Worm (Caenorhabditis elegans) whole organism, L3 larva: ENCODE measurements around the gene ceh-14.

ENCODE experiments used
- ZK546.5 ChIP-seq: sonication (generic microtip); optimal IDR thresholded peaks from 2 replicates; lab custom pipeline; 2017; ENCODE audit warnings: missing biosample characterization, missing genetic modification characterization
- aly-2 ChIP-seq: fragments of 150-350 bp; optimal IDR thresholded peaks from 2 replicates; lab custom pipeline; 2014; ENCODE audit warnings: missing biosample characterization, missing genetic modification characterization
- ceh-16 ChIP-seq: sonication (generic microtip); optimal IDR thresholded peaks from 2 replicates; lab custom pipeline; 2017; ENCODE audit warnings: missing biosample characterization, missing genetic modification characterization
- ceh-28 ChIP-seq: fragments of 150-350 bp; optimal IDR thresholded peaks from 2 replicates; lab custom pipeline; 2014; ENCODE audit warnings: missing biosample characterization, missing genetic modification reagents, missing genetic modification characterization
- ceh-82 ChIP-seq: fragments of 150-350 bp; optimal IDR thresholded peaks from 2 replicates; lab custom pipeline; 2014; ENCODE audit warnings: missing biosample characterization, missing genetic modification characterization
- daf-12 ChIP-seq: fragments of 150-350 bp; optimal IDR thresholded peaks from 2 replicates; lab custom pipeline; 2014; ENCODE audit warnings: missing biosample characterization, missing genetic modification reagents, missing genetic modification characterization
- egl-5 ChIP-seq: fragments of 150-350 bp; optimal IDR thresholded peaks from 2 replicates; lab custom pipeline; 2017; ENCODE audit warnings: missing biosample characterization, missing genetic modification reagents, missing genetic modification characterization, inconsistent platforms
- elt-1 ChIP-seq: fragments of 150-350 bp; optimal IDR thresholded peaks from 2 replicates; lab custom pipeline; 2014; ENCODE audit warnings: missing biosample characterization, missing genetic modification characterization
- elt-2 ChIP-seq: sonication (generic microtip); optimal IDR thresholded peaks from 2 replicates; lab custom pipeline; 2016; ENCODE audit warnings: missing genetic modification reagents, mild to moderate bottlenecking, missing genetic modification characterization, missing compliant biosample characterization
- eor-1 ChIP-seq, 2 experiments: fragments of 150-350 bp; optimal IDR thresholded peaks; 2 replicates each; lab custom pipeline; 2014 to 2018; ENCODE audit warnings: missing biosample characterization in 2 of 2, missing genetic modification characterization in 2 of 2
- fkh-10 ChIP-seq: sonication (generic microtip); optimal IDR thresholded peaks from 2 replicates; lab custom pipeline; 2017; ENCODE audit warnings: missing biosample characterization, missing genetic modification reagents, missing genetic modification characterization
- fkh-2 ChIP-seq: fragments of 150-350 bp; optimal IDR thresholded peaks from 2 replicates; lab custom pipeline; 2014; ENCODE audit warnings: missing biosample characterization, missing genetic modification reagents, missing genetic modification characterization
- hmg-11 ChIP-seq: sonication (generic microtip); optimal IDR thresholded peaks from 2 replicates; lab custom pipeline; 2016; ENCODE audit warnings: missing genetic modification characterization, missing compliant biosample characterization
- jun-1 ChIP-seq: fragments of 150-350 bp; optimal IDR thresholded peaks from 2 replicates; lab custom pipeline; 2014; ENCODE audit warnings: missing biosample characterization, missing genetic modification reagents, missing genetic modification characterization
- lin-39 ChIP-seq: fragments of 150-350 bp; optimal IDR thresholded peaks from 2 replicates; lab custom pipeline; 2018; ENCODE audit warnings: missing biosample characterization, missing genetic modification reagents, missing genetic modification characterization
- lsy-12 ChIP-seq: sonication (generic microtip); optimal IDR thresholded peaks from 2 replicates; lab custom pipeline; 2016; ENCODE audit warnings: mild to moderate bottlenecking, missing genetic modification characterization, missing compliant biosample characterization
- mdl-1 ChIP-seq: fragments of 150-350 bp; optimal IDR thresholded peaks from 2 replicates; lab custom pipeline; 2014; ENCODE audit warnings: missing biosample characterization, missing genetic modification characterization
- mml-1 ChIP-seq: fragments of 150-350 bp; sonication (generic microtip); optimal IDR thresholded peaks from 3 replicates; lab custom pipeline; 2014; ENCODE audit warnings: missing biosample characterization, missing genetic modification characterization
- nfya-1 ChIP-seq: sonication (generic microtip); optimal IDR thresholded peaks from 2 replicates; lab custom pipeline; 2017; ENCODE audit warnings: missing genetic modification characterization, mild to moderate bottlenecking, missing compliant biosample characterization, antibody characterized with exemption, moderate library complexity; ENCODE audit not compliant: insufficient read depth
- nhr-11 ChIP-seq: fragments of 150-350 bp; optimal IDR thresholded peaks from 2 replicates; lab custom pipeline; 2014; ENCODE audit warnings: missing biosample characterization, missing genetic modification characterization
- nhr-23 ChIP-seq: fragments of 150-350 bp; optimal IDR thresholded peaks from 2 replicates; lab custom pipeline; 2014; ENCODE audit warnings: missing biosample characterization, missing genetic modification reagents, missing genetic modification characterization
- nhr-237 ChIP-seq: fragments of 150-350 bp; optimal IDR thresholded peaks from 2 replicates; lab custom pipeline; 2014; ENCODE audit warnings: missing biosample characterization, missing genetic modification characterization
- nhr-25 ChIP-seq: sonication (generic microtip); optimal IDR thresholded peaks from 2 replicates; lab custom pipeline; 2017; ENCODE audit warnings: missing biosample characterization, missing genetic modification characterization
- nhr-43 ChIP-seq: sonication (generic microtip); optimal IDR thresholded peaks from 2 replicates; lab custom pipeline; 2016; ENCODE audit warnings: mild to moderate bottlenecking, missing genetic modification characterization, missing compliant biosample characterization; ENCODE audit not compliant: poor library complexity, severe bottlenecking
- nhr-67 ChIP-seq: fragments of 150-350 bp; optimal IDR thresholded peaks from 2 replicates; lab custom pipeline; 2014; ENCODE audit warnings: missing biosample characterization, missing genetic modification characterization
- nhr-76 ChIP-seq: fragments of 150-350 bp; sonication (generic microtip); optimal IDR thresholded peaks from 5 replicates; lab custom pipeline; 2014; ENCODE audit warnings: missing biosample characterization, missing genetic modification characterization
- nhr-77 ChIP-seq: fragments of 150-350 bp; optimal IDR thresholded peaks from 2 replicates; lab custom pipeline; 2014; ENCODE audit warnings: missing biosample characterization, missing genetic modification characterization
- pha-4 ChIP-seq: fragments of 150-350 bp; optimal IDR thresholded peaks from 2 replicates; lab custom pipeline; 2014; ENCODE audit warnings: missing biosample characterization, missing genetic modification reagents, missing genetic modification characterization
- pqm-1 ChIP-seq: fragments of 150-350 bp; optimal IDR thresholded peaks from 2 replicates; lab custom pipeline; 2017; ENCODE audit warnings: missing biosample characterization, missing genetic modification characterization, inconsistent platforms
- sea-2 ChIP-seq: fragments of 150-350 bp; sonication (generic microtip); optimal IDR thresholded peaks from 4 replicates; lab custom pipeline; 2014; ENCODE audit warnings: missing biosample characterization, missing genetic modification reagents, missing genetic modification characterization
- snpc-4 ChIP-seq: fragments of 150-350 bp; optimal IDR thresholded peaks from 2 replicates; lab custom pipeline; 2014; ENCODE audit warnings: missing biosample characterization, missing genetic modification characterization
- tbx-2 ChIP-seq: sonication (generic microtip); optimal IDR thresholded peaks from 2 replicates; lab custom pipeline; 2016; ENCODE audit warnings: mild to moderate bottlenecking, missing genetic modification characterization, missing compliant biosample characterization
- unc-39 ChIP-seq: sonication (generic microtip); optimal IDR thresholded peaks from 4 replicates; lab custom pipeline; 2017; ENCODE audit warnings: missing biosample characterization, missing genetic modification characterization
- zag-1 ChIP-seq: fragments of 150-350 bp; optimal IDR thresholded peaks from 2 replicates; lab custom pipeline; 2014; ENCODE audit warnings: missing biosample characterization, missing genetic modification characterization
- ztf-4 ChIP-seq: fragments of 150-350 bp; optimal IDR thresholded peaks from 2 replicates; lab custom pipeline; 2014; ENCODE audit warnings: missing biosample characterization, missing genetic modification characterization

ceh-14 gene

DNA sequence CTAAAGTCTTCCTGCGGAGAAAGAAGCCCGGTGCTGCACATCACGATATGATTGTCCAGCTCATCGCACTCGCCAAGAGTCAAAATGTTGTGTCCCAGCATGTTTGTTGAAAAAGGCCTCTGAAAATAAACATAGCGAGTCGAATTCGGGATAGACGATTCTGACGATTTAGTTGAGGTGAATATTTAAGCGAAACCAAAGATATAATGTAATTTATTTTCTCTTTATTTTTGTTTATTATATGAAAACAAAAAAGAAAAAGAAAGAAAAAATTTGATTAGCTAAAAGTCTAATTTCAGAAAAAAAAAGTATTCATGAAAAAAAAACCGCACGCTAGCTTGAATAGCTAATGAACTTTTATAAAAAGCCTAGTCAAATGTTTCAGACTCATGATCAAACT lies at the start of gene ceh-14:
Gene ceh-14 (minus strand): TSS at position 101 of the 400 bp plus-strand sequence.
- TF ChIP-seq pha-4 (no peak), fkh-2 (tag; lab: Kevin White, UChicago) (no peak), nhr-11 (tag; lab: Kevin White, UChicago) (no peak), ceh-16 (tag; lab: Kevin White, UChicago) (no peak), tbx-2 (tag; lab: Kevin White, UChicago) (no peak), nhr-23 (tag; lab: Kevin White, UChicago) (no peak), eor-1 (tag; optimal IDR thresholded peaks at IDR 0.05; lab: Kevin White, UChicago) (no peak), nhr-77 (tag; lab: Kevin White, UChicago) (no peak), daf-12 (tag; lab: Kevin White, UChicago) (no peak), unc-39 (no peak), sea-2 (GFP tag; lab: Kevin White, UChicago) (no peak), ztf-4 (tag; lab: Kevin White, UChicago) (no peak), ZK546.5 (tag; lab: Kevin White, UChicago) (no peak), ceh-82 (tag; lab: Kevin White, UChicago) (no peak), nhr-43 (tag; lab: Kevin White, UChicago) (no peak), hmg-11 (tag; lab: Kevin White, UChicago) (no peak), elt-1 (no peak), nhr-237 (tag; lab: Kevin White, UChicago) (no peak), egl-5 (tag; lab: Kevin White, UChicago) (no peak), mdl-1 (no peak)

DNA sequence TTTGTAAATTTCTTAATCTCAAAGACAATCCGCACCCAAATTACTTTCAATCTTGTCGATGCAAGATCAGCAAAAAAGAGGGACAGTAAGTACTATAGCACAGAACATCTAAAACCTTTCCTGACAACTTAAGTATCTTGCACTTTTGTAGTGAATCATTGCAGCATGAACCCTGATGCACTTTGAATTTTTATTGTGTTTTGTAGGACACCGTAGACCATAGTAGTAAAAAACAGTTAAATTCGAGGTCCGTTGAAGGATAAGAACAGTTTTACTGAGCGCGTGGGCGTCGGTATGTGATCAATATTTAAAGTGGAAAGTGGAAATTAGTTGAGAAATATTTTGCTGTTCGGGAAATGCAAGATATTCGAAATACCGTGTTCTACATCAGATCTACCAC lies 49.7 kb upstream of the ceh-14 start:
- TF ChIP-seq nhr-11 (tag; lab: Kevin White, UChicago) (no peak), nhr-76 (tag; lab: Kevin White, UChicago) (no peak), fkh-2 (tag; lab: Kevin White, UChicago) (no peak), fkh-10 (GFP tag; lab: Kevin White, UChicago) (no peak), aly-2 (tag; lab: Kevin White, UChicago) (no peak), egl-5 (tag; lab: Kevin White, UChicago) (no peak), pqm-1 (tag; lab: Kevin White, UChicago) (no peak), mml-1 (tag; lab: Kevin White, UChicago) (no peak), zag-1 (no peak), elt-1 (no peak), jun-1 (tag; lab: Kevin White, UChicago) (no peak)

DNA sequence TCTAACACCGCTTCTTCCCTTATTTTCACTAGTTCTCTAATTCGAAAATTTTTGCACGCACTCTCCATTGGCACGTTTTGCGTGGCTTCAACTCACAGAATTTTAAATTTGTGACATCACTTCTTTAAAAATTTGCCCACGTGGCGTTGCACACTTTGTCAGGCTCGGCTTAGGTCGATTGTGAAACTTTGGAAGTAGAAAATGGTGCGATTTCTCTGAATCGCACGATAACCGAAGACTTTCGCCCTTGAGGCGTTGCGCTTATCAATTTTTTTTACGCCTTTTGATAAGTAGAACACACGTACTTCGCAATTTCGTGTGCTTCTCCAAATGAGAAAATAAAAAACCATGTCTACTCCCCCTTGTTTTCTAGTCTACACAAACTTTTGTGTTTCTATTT lies 45.8 kb upstream of the ceh-14 start:
- TF ChIP-seq jun-1 (tag; lab: Kevin White, UChicago) (no peak), pqm-1 (tag; lab: Kevin White, UChicago) (peak; percentile 75), nhr-11 (tag; lab: Kevin White, UChicago) (no peak), nhr-237 (tag; lab: Kevin White, UChicago) (no peak), elt-2 (tag; lab: Kevin White, UChicago) (peak; percentile 92), mdl-1 (peak; percentile 46), eor-1 (tag; optimal IDR thresholded peaks at IDR 0.05; lab: Kevin White, UChicago) (no peak), nfya-1 (peak; percentile 25), daf-12 (tag; lab: Kevin White, UChicago) (no peak)

DNA sequence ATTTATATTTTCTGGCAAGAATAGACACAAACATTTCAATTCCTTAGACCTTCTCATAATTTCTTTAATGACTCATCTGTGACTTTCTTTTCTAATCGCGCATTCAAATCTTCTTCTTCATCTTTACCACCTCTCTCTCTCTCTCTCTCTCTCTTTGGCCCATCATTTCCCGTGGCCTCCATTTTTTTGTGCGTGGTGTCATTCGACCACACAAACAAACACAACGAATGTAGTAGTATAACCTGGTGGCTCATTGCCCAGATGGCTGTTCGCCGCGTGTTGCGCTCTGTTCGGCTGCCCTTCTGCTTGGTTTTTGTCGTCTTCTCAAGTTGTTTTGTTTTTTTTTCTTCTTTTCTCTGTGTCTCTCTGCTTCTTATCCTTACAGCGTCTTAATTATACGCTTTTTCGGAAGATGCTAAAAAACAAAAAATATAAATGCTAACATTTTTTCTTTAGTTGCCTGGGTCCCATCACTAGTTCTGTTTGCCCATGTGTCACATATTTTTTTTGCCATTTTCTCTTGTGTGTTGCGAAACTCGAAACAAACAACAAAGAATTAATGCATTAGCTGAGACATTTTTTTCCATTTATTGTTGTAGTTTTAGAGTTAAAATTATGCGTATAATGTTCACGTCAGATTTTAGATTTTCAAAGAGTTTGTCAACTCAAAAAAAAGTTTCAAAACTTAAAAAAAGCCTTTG lies 45.1 kb upstream of the ceh-14 start:
- TF ChIP-seq hmg-11 (tag; lab: Kevin White, UChicago) (peak; percentile 53), nhr-25 (tag; lab: Kevin White, UChicago) (peak; percentile 46), unc-39 (no peak), elt-1 (peak; percentile 25), daf-12 (tag; lab: Kevin White, UChicago) (no peak), nhr-23 (tag; lab: Kevin White, UChicago) (peak; percentile 24), ceh-28 (tag; lab: Kevin White, UChicago) (no peak), nhr-67 (tag; lab: Kevin White, UChicago) (no peak), snpc-4 (tag; lab: Kevin White, UChicago) (no peak), ceh-16 (tag; lab: Kevin White, UChicago) (no peak), nhr-76 (tag; lab: Kevin White, UChicago) (no peak), nhr-77 (tag; lab: Kevin White, UChicago) (no peak), lsy-12 (no peak), lin-39 (peak; percentile 27)
